Worm (Caenorhabditis elegans) whole organism, L2 larva: ENCODE measurements around the gene T16A9.3.

ENCODE experiments used
- C34F6.9 ChIP-seq: fragments of 150-350 bp; optimal IDR thresholded peaks from 2 replicates; lab custom pipeline; 2014; ENCODE audit warnings: missing biosample characterization, missing genetic modification characterization
- F13H6.1 ChIP-seq: sonication (generic microtip); optimal IDR thresholded peaks from 2 replicates; lab custom pipeline; 2016; ENCODE audit warnings: missing genetic modification characterization, missing compliant biosample characterization
- Y55F3AM.14 ChIP-seq: fragments of 200-800 bp; sonication (Bioruptor generic); optimal IDR thresholded peaks from 2 replicates; lab custom pipeline; 2018; ENCODE audit warnings: mild to moderate bottlenecking, missing genetic modification characterization, missing compliant biosample characterization
- ZK546.5 ChIP-seq: sonication (generic microtip); optimal IDR thresholded peaks from 2 replicates; lab custom pipeline; 2017; ENCODE audit warnings: missing biosample characterization, missing genetic modification characterization
- alr-1 ChIP-seq: fragments of 150-350 bp; optimal IDR thresholded peaks from 2 replicates; lab custom pipeline; 2014; ENCODE audit warnings: missing biosample characterization, missing genetic modification characterization
- blmp-1 ChIP-seq: sonication (generic microtip); optimal IDR thresholded peaks from 2 replicates; lab custom pipeline; 2017; ENCODE audit warnings: missing genetic modification characterization, mild to moderate bottlenecking, missing compliant biosample characterization, antibody characterized with exemption, moderate library complexity; ENCODE audit not compliant: insufficient read depth
- ceh-16 ChIP-seq: fragments of 150-350 bp; optimal IDR thresholded peaks from 2 replicates; lab custom pipeline; 2014; ENCODE audit warnings: missing biosample characterization, missing genetic modification characterization
- ceh-82 ChIP-seq: fragments of 150-350 bp; optimal IDR thresholded peaks from 2 replicates; lab custom pipeline; 2014; ENCODE audit warnings: missing biosample characterization, missing genetic modification characterization
- crh-2 ChIP-seq: sonication (generic microtip); optimal IDR thresholded peaks from 2 replicates; lab custom pipeline; 2017; ENCODE audit warnings: missing biosample characterization, missing genetic modification characterization
- dmd-4 ChIP-seq: sonication (generic microtip); optimal IDR thresholded peaks from 2 replicates; lab custom pipeline; 2017; ENCODE audit warnings: missing biosample characterization, missing genetic modification characterization
- egl-27 ChIP-seq: sonication (generic microtip); optimal IDR thresholded peaks from 3 replicates; lab custom pipeline; 2017; ENCODE audit warnings: missing biosample characterization, missing genetic modification reagents, missing genetic modification characterization
- elt-1 ChIP-seq: fragments of 150-350 bp; optimal IDR thresholded peaks from 2 replicates; lab custom pipeline; 2014; ENCODE audit warnings: missing biosample characterization, missing genetic modification characterization
- fos-1 ChIP-seq: fragments of 150-350 bp; optimal IDR thresholded peaks from 2 replicates; lab custom pipeline; 2014; ENCODE audit warnings: missing biosample characterization, missing genetic modification characterization
- gmeb-1 ChIP-seq: fragments of 150-350 bp; optimal IDR thresholded peaks from 2 replicates; lab custom pipeline; 2014; ENCODE audit warnings: missing biosample characterization, missing genetic modification characterization
- lin-39 ChIP-seq: fragments of 150-350 bp; optimal IDR thresholded peaks from 2 replicates; lab custom pipeline; 2014; ENCODE audit warnings: missing biosample characterization, missing genetic modification reagents, missing genetic modification characterization
- lsy-2 ChIP-seq, 2 experiments: fragments of 150-350 bp in 1 of 2; sonication (generic microtip) in 1 of 2; optimal IDR thresholded peaks; 2 replicates each; lab custom pipeline; 2014 to 2017; ENCODE audit warnings: missing biosample characterization in 2 of 2, missing genetic modification characterization in 2 of 2
- mbf-1 ChIP-seq: sonication (generic microtip); optimal IDR thresholded peaks from 2 replicates; lab custom pipeline; 2017; ENCODE audit warnings: missing biosample characterization, missing genetic modification characterization
- mdl-1 ChIP-seq, 2 experiments: fragments of 150-350 bp in 1 of 2; sonication (generic microtip) in 1 of 2; optimal IDR thresholded peaks; 2 replicates each; lab custom pipeline; 2017; ENCODE audit warnings: missing biosample characterization in 2 of 2, missing genetic modification characterization in 2 of 2
- nhr-11 ChIP-seq: fragments of 150-350 bp; optimal IDR thresholded peaks from 2 replicates; lab custom pipeline; 2014; ENCODE audit warnings: missing biosample characterization, missing genetic modification characterization
- nhr-12 ChIP-seq: fragments of 150-350 bp; optimal IDR thresholded peaks from 2 replicates; lab custom pipeline; 2014; ENCODE audit warnings: missing biosample characterization, missing genetic modification characterization
- nhr-129 ChIP-seq: fragments of 150-350 bp; optimal IDR thresholded peaks from 2 replicates; lab custom pipeline; 2014; ENCODE audit warnings: missing biosample characterization, missing genetic modification characterization
- nhr-21 ChIP-seq: fragments of 150-350 bp; optimal IDR thresholded peaks from 2 replicates; lab custom pipeline; 2014; ENCODE audit warnings: missing biosample characterization, missing genetic modification characterization
- nhr-237 ChIP-seq: fragments of 150-350 bp; optimal IDR thresholded peaks from 2 replicates; lab custom pipeline; 2014; ENCODE audit warnings: missing biosample characterization, missing genetic modification characterization
- nhr-25 ChIP-seq: fragments of 150-350 bp; sonication (generic microtip); optimal IDR thresholded peaks from 3 replicates; lab custom pipeline; 2014; ENCODE audit warnings: missing biosample characterization, missing genetic modification characterization
- nhr-6 ChIP-seq: fragments of 150-350 bp; optimal IDR thresholded peaks from 2 replicates; lab custom pipeline; 2014; ENCODE audit warnings: missing biosample characterization, missing genetic modification characterization
- nhr-77 ChIP-seq: fragments of 150-350 bp; optimal IDR thresholded peaks from 2 replicates; lab custom pipeline; 2014; ENCODE audit warnings: missing biosample characterization, missing genetic modification characterization
- sma-3 ChIP-seq: sonication (generic microtip); optimal IDR thresholded peaks from 2 replicates; lab custom pipeline; 2016; ENCODE audit warnings: missing genetic modification reagents, missing genetic modification characterization, missing compliant biosample characterization
- sma-9 ChIP-seq, 2 experiments: fragments of 150-350 bp in 1 of 2; sonication (generic microtip) in 1 of 2; optimal IDR thresholded peaks; 2 replicates each; lab custom pipeline; 2014 to 2016; ENCODE audit warnings: missing genetic modification characterization in 2 of 2, mild to moderate bottlenecking in 1 of 2, missing biosample characterization in 1 of 2, missing compliant biosample characterization in 1 of 2, missing genetic modification reagents in 1 of 2, moderate library complexity in 1 of 2
- unc-39 ChIP-seq: fragments of 150-350 bp; optimal IDR thresholded peaks from 2 replicates; lab custom pipeline; 2014; ENCODE audit warnings: missing biosample characterization, missing genetic modification characterization
- ztf-1 ChIP-seq: fragments of 200-800 bp; sonication (Bioruptor generic); conservative IDR thresholded peaks from 2 replicates; pipeline ENCODE4 v1.3.6; 2022; ENCODE audit warnings: missing genetic modification characterization, missing compliant biosample characterization

Gene T16A9.3

ce11 chrV:14167629-14168028 lies 37.7 kb upstream of the T16A9.3 start, which contains the start of gene ocam-1:
Gene ocam-1 (minus strand): TSS chrV:14167729.
- TF ChIP-seq nhr-25 (tag; lab: Kevin White, UChicago) (no peak), egl-27 (tag; lab: Kevin White, UChicago) (no peak), ceh-82 (tag; lab: Kevin White, UChicago) (no peak), elt-1 (no peak), mdl-1 (tag; optimal IDR thresholded peaks at IDR 0.05; lab: Kevin White, UChicago) (no peak), nhr-6 (tag; lab: Kevin White, UChicago) (no peak), sma-3 (GFP tag; lab: Kevin White, UChicago) (no peak), nhr-237 (tag; lab: Kevin White, UChicago) (no peak), crh-2 (tag; lab: Kevin White, UChicago) (no peak), ZK546.5 (no peak), gmeb-1 (tag; lab: Kevin White, UChicago) (no peak)

- TF ChIP-seq alr-1 (tag; lab: Kevin White, UChicago) (no peak), nhr-11 (tag; lab: Kevin White, UChicago) (no peak), elt-1 (no peak), ztf-1 (GFP tag; lab: Robert Waterston, UW) (no peak), C34F6.9 (tag; lab: Kevin White, UChicago) (no peak), lin-39 (no peak)
Observed at ce11 chrV:14171284-14171683, 34.0 kb upstream of the T16A9.3 start, which contains the start of gene cest-2.1. Gene cest-2.1 (minus strand): TSS chrV:14171481.

ce11 chrV:14175216-14175615 lies 30.1 kb upstream of the T16A9.3 start, which contains the start of gene cest-2.2:
Gene cest-2.2 (minus strand): TSS chrV:14175355.
- TF ChIP-seq fos-1 (tag; lab: Kevin White, UChicago): peak; percentile 59
- TF ChIP-seq nhr-25 (tag; lab: Kevin White, UChicago): no peak

ce11 chrV:14176572-14176971 lies 28.7 kb upstream of the T16A9.3 start:
- TF ChIP-seq elt-1 (no peak), alr-1 (tag; lab: Kevin White, UChicago) (no peak), egl-27 (tag; lab: Kevin White, UChicago) (no peak), mbf-1 (tag; lab: Kevin White, UChicago) (no peak), lsy-2 (tag; optimal IDR thresholded peaks at IDR 0.05; lab: Kevin White, UChicago) (no peak), F13H6.1 (tag; lab: Kevin White, UChicago) (no peak), nhr-11 (tag; lab: Kevin White, UChicago) (no peak), ceh-82 (tag; lab: Kevin White, UChicago) (no peak), mdl-1 (tag; optimal IDR thresholded peaks at IDR 0.05; lab: Kevin White, UChicago) (no peak), ceh-16 (tag; lab: Kevin White, UChicago) (no peak), unc-39 (tag; lab: Kevin White, UChicago) (no peak)

ce11 chrV:14177657-14178129 lies 27.6 kb upstream of the T16A9.3 start, which contains the start of gene ceh-74:
Gene ceh-74 (plus strand): TSS chrV:14178079.
- TF ChIP-seq ztf-1 (GFP tag; lab: Robert Waterston, UW): no peak
- TF ChIP-seq lin-39: no peak
- no peak for TF ChIP-seq elt-1
- peak; percentile 16 for TF ChIP-seq F13H6.1 (tag; lab: Kevin White, UChicago)
- TF ChIP-seq sma-9 (GFP tag; optimal IDR thresholded peaks at IDR 0.05; lab: Kevin White, UChicago): peak; percentile 7
- no peak for TF ChIP-seq sma-9 (tag; optimal IDR thresholded peaks at IDR 0.05; lab: Kevin White, UChicago)
- peak; percentile 50 for TF ChIP-seq nhr-129 (tag; lab: Kevin White, UChicago)
- peak; percentile 61 for TF ChIP-seq C34F6.9 (tag; lab: Kevin White, UChicago)
- TF ChIP-seq dmd-4 (tag; lab: Kevin White, UChicago): no peak
- no peak for TF ChIP-seq nhr-237 (tag; lab: Kevin White, UChicago)

- TF ChIP-seq gmeb-1 (tag; lab: Kevin White, UChicago) (no peak), nhr-237 (tag; lab: Kevin White, UChicago) (no peak), nhr-12 (tag; lab: Kevin White, UChicago) (no peak), mdl-1 (tag; optimal IDR thresholded peaks at IDR 0.05; lab: Kevin White, UChicago) (no peak), mbf-1 (tag; lab: Kevin White, UChicago) (no peak), lsy-2 (tag; optimal IDR thresholded peaks at IDR 0.05; lab: Kevin White, UChicago) (no peak), nhr-21 (tag; lab: Kevin White, UChicago) (no peak), nhr-11 (tag; lab: Kevin White, UChicago) (no peak), ceh-16 (tag; lab: Kevin White, UChicago) (no peak), C34F6.9 (tag; lab: Kevin White, UChicago) (no peak), sma-3 (GFP tag; lab: Kevin White, UChicago) (no peak), dmd-4 (tag; lab: Kevin White, UChicago) (no peak), nhr-77 (tag; lab: Kevin White, UChicago) (no peak), Y55F3AM.14 (GFP tag; lab: Kevin White, UChicago) (no peak), blmp-1 (no peak), sma-9 (GFP tag; optimal IDR thresholded peaks at IDR 0.05; lab: Kevin White, UChicago) (no peak), sma-9 (tag; optimal IDR thresholded peaks at IDR 0.05; lab: Kevin White, UChicago) (no peak)
Observed at ce11 chrV:14179947-14180346, 25.4 kb upstream of the T16A9.3 start, which contains the start of gene ZC376.8. Gene ZC376.8 (plus strand): TSS chrV:14180247.
